Worm (Caenorhabditis elegans) whole organism, midembryonic: ENCODE results near the gene Y73B6BL.12.

ENCODE experiments used
- T22C8.4 ChIP-seq: fragments of 200-800 bp; sonication (Bioruptor generic); IDR thresholded peaks from 2 replicates; pipeline ENCODE4 v1.3.6; 2022; ENCODE audit warnings: missing genetic modification characterization, missing compliant biosample characterization
- cog-1 ChIP-seq: sonication (generic microtip); optimal IDR thresholded peaks from 2 replicates; lab custom pipeline; 2016; ENCODE audit warnings: missing genetic modification characterization, missing compliant biosample characterization
- flt-1 ChIP-seq: fragments of 200-800 bp; sonication (Bioruptor generic); IDR thresholded peaks from 2 replicates; pipeline ENCODE4 v1.3.6; 2022; ENCODE audit warnings: missing genetic modification characterization, missing compliant biosample characterization
- klf-2 ChIP-seq: fragments of 200-800 bp; sonication (Bioruptor generic); conservative IDR thresholded peaks from 2 replicates; pipeline ENCODE4 v1.3.6; 2022; ENCODE audit warnings: missing genetic modification reagents, missing genetic modification characterization, missing compliant biosample characterization
- med-1 ChIP-seq: sonication (generic microtip); optimal IDR thresholded peaks from 2 replicates; lab custom pipeline; 2017; ENCODE audit warnings: missing genetic modification characterization, mild to moderate bottlenecking, missing compliant biosample characterization, antibody characterized with exemption, missing genetic modification reagents; ENCODE audit not compliant: insufficient read depth
- ref-1 ChIP-seq: fragments of 200-800 bp; sonication (Bioruptor generic); conservative IDR thresholded peaks from 2 replicates; pipeline ENCODE4 v1.3.6; 2022; ENCODE audit warnings: missing genetic modification reagents, missing genetic modification characterization, missing compliant biosample characterization
- tab-1 ChIP-seq: fragments of 200-800 bp; sonication (Bioruptor generic); IDR thresholded peaks from 2 replicates; pipeline ENCODE4 v1.3.6; 2022; ENCODE audit warnings: missing genetic modification characterization, missing compliant biosample characterization
- ztf-29 ChIP-seq: fragments of 200-800 bp; sonication (Bioruptor generic); IDR thresholded peaks from 2 replicates; pipeline ENCODE4 v1.3.6; 2022; ENCODE audit warnings: missing genetic modification reagents, missing genetic modification characterization, missing compliant biosample characterization

ce11 chrIV:6269346-6269745 is 47.9 kb downstream of the Y73B6BL.12 start, which contains the start of gene srv-30:
- TF ChIP-seq T22C8.4 (GFP tag; lab: Robert Waterston, UW) (no peak), klf-2 (GFP tag; lab: Robert Waterston, UW) (no peak), cog-1 (no peak), med-1 (GFP tag; lab: Kevin White, UChicago) (no peak), ref-1 (no peak), flt-1 (no peak), ztf-29 (GFP tag; lab: Robert Waterston, UW) (no peak), tab-1 (GFP tag; lab: Robert Waterston, UW) (no peak)
